Worm (Caenorhabditis elegans) whole organism, L3 larva: ENCODE data around the gene Y49E10.30.
A peak's percentile ranks its signal among the peaks of the same experiment; 100 is the strongest.

Experiments used
- ama-1 ChIP-seq: fragments of 150-350 bp; optimal IDR thresholded peaks from 2 replicates; lab custom pipeline; 2018
- ceh-28 ChIP-seq: fragments of 150-350 bp; optimal IDR thresholded peaks from 2 replicates; lab custom pipeline; 2014; ENCODE audit warnings: missing biosample characterization, missing genetic modification reagents, missing genetic modification characterization
- ceh-82 ChIP-seq: fragments of 150-350 bp; optimal IDR thresholded peaks from 2 replicates; lab custom pipeline; 2014; ENCODE audit warnings: missing biosample characterization, missing genetic modification characterization
- fkh-10 ChIP-seq: sonication (generic microtip); optimal IDR thresholded peaks from 2 replicates; lab custom pipeline; 2017; ENCODE audit warnings: missing biosample characterization, missing genetic modification reagents, missing genetic modification characterization
- lin-15B ChIP-seq: fragments of 150-350 bp; optimal IDR thresholded peaks from 2 replicates; lab custom pipeline; 2014; ENCODE audit warnings: missing biosample characterization, missing genetic modification characterization
- lin-39 ChIP-seq: fragments of 150-350 bp; optimal IDR thresholded peaks from 2 replicates; lab custom pipeline; 2018; ENCODE audit warnings: missing biosample characterization, missing genetic modification reagents, missing genetic modification characterization
- nhr-237 ChIP-seq: fragments of 150-350 bp; optimal IDR thresholded peaks from 2 replicates; lab custom pipeline; 2014; ENCODE audit warnings: missing biosample characterization, missing genetic modification characterization
- nhr-76 ChIP-seq: fragments of 150-350 bp; sonication (generic microtip); optimal IDR thresholded peaks from 5 replicates; lab custom pipeline; 2014; ENCODE audit warnings: missing biosample characterization, missing genetic modification characterization
- sea-2 ChIP-seq: fragments of 150-350 bp; sonication (generic microtip); optimal IDR thresholded peaks from 4 replicates; lab custom pipeline; 2014; ENCODE audit warnings: missing biosample characterization, missing genetic modification reagents, missing genetic modification characterization
- unc-62 ChIP-seq: fragments of 150-350 bp; sonication (generic microtip); optimal IDR thresholded peaks from 4 replicates; lab custom pipeline; 2014; ENCODE audit warnings: missing biosample characterization, missing genetic modification reagents, missing genetic modification characterization
- zag-1 ChIP-seq: fragments of 150-350 bp; optimal IDR thresholded peaks from 2 replicates; lab custom pipeline; 2014; ENCODE audit warnings: missing biosample characterization, missing genetic modification characterization

ce11 chrIII:12410304-12410703 lies 23.6 kb downstream of the Y49E10.30 start:
- no peak for TF ChIP-seq fkh-10 (GFP tag; lab: Kevin White, UChicago)
- no peak for TF ChIP-seq ama-1 (lab: Kevin White, UChicago)
- no peak for TF ChIP-seq lin-39 (tag; lab: Kevin White, UChicago)
- peak; percentile 93 for TF ChIP-seq ceh-28 (tag; lab: Kevin White, UChicago)
- TF ChIP-seq ceh-82 (tag; lab: Kevin White, UChicago): no peak
- TF ChIP-seq unc-62 (GFP tag; lab: Kevin White, UChicago): no peak
- TF ChIP-seq zag-1 (tag; lab: Kevin White, UChicago): no peak
- TF ChIP-seq nhr-76 (tag; lab: Kevin White, UChicago): no peak
- no peak for TF ChIP-seq lin-15B
- TF ChIP-seq sea-2 (GFP tag; lab: Kevin White, UChicago): no peak
- TF ChIP-seq nhr-237 (tag; lab: Kevin White, UChicago): no peak
